Fruit fly (Drosophila melanogaster): ENCODE results near the gene pico.

pico gene

DNA sequence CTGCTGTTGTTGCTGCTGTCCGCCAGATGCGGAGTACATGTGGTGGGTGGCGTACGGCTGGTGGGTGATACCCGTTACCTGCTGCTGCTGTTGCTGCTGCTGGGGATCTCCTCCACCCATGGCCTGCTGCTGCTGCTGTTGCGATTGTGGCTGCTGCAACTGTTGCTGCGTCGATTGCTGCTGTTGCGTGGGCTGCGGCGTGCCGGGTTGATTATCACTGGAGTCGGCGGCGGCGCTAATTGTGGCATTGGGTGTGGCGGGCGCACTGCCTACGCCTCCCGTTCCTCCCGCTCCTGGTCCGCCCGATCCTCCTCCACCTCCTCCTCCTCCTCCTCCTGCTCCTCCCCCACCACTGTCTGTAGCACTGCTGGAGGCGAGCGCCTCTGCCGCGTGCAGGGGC, 70.0 kb downstream of the pico start:
- TF ChIP-seq noc (tag; optimal IDR thresholded peaks at IDR 0.05), result no peak
